Fruit fly (Drosophila melanogaster) whole organism, embryonic: Measurements from ENCODE around the gene CG31100.

Experiments used
- Asciz ChIP-seq: fragments of 200-800 bp; sonication (Bioruptor generic); optimal IDR thresholded peaks from 2 replicates; lab custom pipeline; 2017; ENCODE audit warnings: missing biosample characterization, mild to moderate bottlenecking, missing genetic modification characterization, missing genetic modification reagents
- Awh ChIP-seq: fragments of 200-800 bp; sonication (Bioruptor generic); IDR thresholded peaks from 2 replicates; pipeline ENCODE4, ENCODE4 v1.3.6; 2022; ENCODE audit warnings: missing biosample characterization, missing genetic modification characterization
- BEAF-32 ChIP-seq: fragments of 200-800 bp; sonication (Bioruptor generic); optimal IDR thresholded peaks from 3 replicates; lab custom pipeline; 2017; ENCODE audit warnings: missing biosample characterization, missing genetic modification characterization, mild to moderate bottlenecking, moderate library complexity, missing genetic modification reagents
- CG1024 ChIP-seq: fragments of 200-800 bp; sonication (Bioruptor generic); IDR thresholded peaks from 2 replicates; pipeline ENCODE4 v1.3.6; 2022; ENCODE audit warnings: missing biosample characterization, missing genetic modification characterization
- CG10366 ChIP-seq: fragments of 200-800 bp; sonication (Bioruptor generic); IDR thresholded peaks from 2 replicates; pipeline ENCODE4 v1.3.6; 2022; ENCODE audit warnings: missing biosample characterization, missing genetic modification characterization
- CG10565 ChIP-seq: fragments of 200-800 bp; sonication (Bioruptor generic); optimal IDR thresholded peaks from 3 replicates; lab custom pipeline; 2016; ENCODE audit warnings: missing biosample characterization, mild to moderate bottlenecking, missing genetic modification characterization
- CG11504 ChIP-seq: fragments of 200-800 bp; sonication (Bioruptor generic); optimal IDR thresholded peaks from 3 replicates; lab custom pipeline; 2019; ENCODE audit warnings: missing biosample characterization, mild to moderate bottlenecking, missing genetic modification characterization, moderate library complexity
- CG12104 ChIP-seq: fragments of 200-800 bp; sonication (Bioruptor generic); optimal IDR thresholded peaks from 3 replicates; lab custom pipeline; 2016; ENCODE audit warnings: missing biosample characterization, missing genetic modification characterization
- CG12659 ChIP-seq: fragments of 200-800 bp; sonication (Bioruptor generic); optimal IDR thresholded peaks from 3 replicates; lab custom pipeline; 2017; ENCODE audit warnings: mild to moderate bottlenecking, missing biosample characterization, missing genetic modification reagents, missing genetic modification characterization
- CG13287 ChIP-seq: fragments of 200-800 bp; sonication (Bioruptor generic); IDR thresholded peaks from 2 replicates; pipeline ENCODE4 v1.3.6; 2022; ENCODE audit warnings: missing biosample characterization, missing genetic modification characterization; ENCODE audit not compliant: partially characterized antibody
- CG13424 ChIP-seq: fragments of 200-800 bp; sonication (Bioruptor generic); optimal IDR thresholded peaks from 2 replicates; lab custom pipeline; 2019; ENCODE audit warnings: missing biosample characterization, mild to moderate bottlenecking, missing genetic modification characterization, moderate library complexity
- CG16779 ChIP-seq: fragments of 200-800 bp; sonication (Bioruptor generic); IDR thresholded peaks from 2 replicates; pipeline ENCODE4 v1.3.6; 2022; ENCODE audit warnings: missing biosample characterization, missing genetic modification characterization
- CG17186 ChIP-seq: fragments of 200-800 bp; sonication (Bioruptor generic); optimal IDR thresholded peaks from 3 replicates; lab custom pipeline; 2017; ENCODE audit warnings: missing biosample characterization, missing genetic modification reagents, missing genetic modification characterization
- CG17612 ChIP-seq: fragments of 200-800 bp; sonication (Bioruptor generic); IDR thresholded peaks from 2 replicates; pipeline ENCODE4 v1.3.6; 2022; ENCODE audit warnings: missing biosample characterization, missing genetic modification characterization
- CG2116 ChIP-seq: fragments of 200-800 bp; sonication (Bioruptor generic); optimal IDR thresholded peaks from 3 replicates; lab custom pipeline; 2018; ENCODE audit warnings: missing biosample characterization, mild to moderate bottlenecking, missing genetic modification characterization
- CG2889 ChIP-seq: fragments of 200-800 bp; sonication (Bioruptor generic); IDR thresholded peaks from 3 replicates; pipeline ENCODE4 v1.3.6; 2022; ENCODE audit warnings: missing biosample characterization, missing genetic modification characterization
- CG31388 ChIP-seq: fragments of 200-800 bp; sonication (Bioruptor generic); optimal IDR thresholded peaks from 2 replicates; lab custom pipeline; 2016; ENCODE audit warnings: missing biosample characterization, missing genetic modification characterization
- CG32767 ChIP-seq: fragments of 200-800 bp; sonication (Bioruptor generic); IDR thresholded peaks from 2 replicates; pipeline ENCODE4 v1.3.6; 2022; ENCODE audit warnings: missing biosample characterization, missing genetic modification characterization
- CG3847 ChIP-seq: fragments of 200-800 bp; sonication (Bioruptor generic); IDR thresholded peaks from 2 replicates; pipeline ENCODE4 v1.3.6; 2022; ENCODE audit warnings: missing biosample characterization, missing genetic modification characterization
- CG42726 ChIP-seq: fragments of 200-800 bp; sonication (Bioruptor generic); IDR thresholded peaks from 2 replicates; pipeline ENCODE4 v1.3.6; 2022; ENCODE audit warnings: missing biosample characterization, missing genetic modification characterization; ENCODE audit not compliant: partially characterized antibody
- CG4617 ChIP-seq: fragments of 200-800 bp; sonication (Bioruptor generic); optimal IDR thresholded peaks from 3 replicates; lab custom pipeline; 2016; ENCODE audit warnings: missing biosample characterization, missing genetic modification characterization, borderline replicate concordance
- CG6254 ChIP-seq: fragments of 200-800 bp; sonication (Bioruptor generic); optimal IDR thresholded peaks from 3 replicates; lab custom pipeline; 2017; ENCODE audit warnings: mild to moderate bottlenecking, missing biosample characterization, missing genetic modification reagents, missing genetic modification characterization
- CG7357 ChIP-seq: fragments of 200-800 bp; sonication (Bioruptor generic); IDR thresholded peaks from 3 replicates; pipeline ENCODE4 v1.3.6; 2022; ENCODE audit warnings: missing biosample characterization, missing genetic modification characterization
- CG7372 ChIP-seq: fragments of 200-800 bp; sonication (Bioruptor generic); IDR thresholded peaks from 2 replicates; pipeline ENCODE4 v1.3.6; 2022; ENCODE audit warnings: missing biosample characterization, missing genetic modification characterization
- CG9727 ChIP-seq: fragments of 200-800 bp; sonication (Bioruptor generic); optimal IDR thresholded peaks from 3 replicates; lab custom pipeline; 2017; ENCODE audit warnings: missing biosample characterization, mild to moderate bottlenecking, missing genetic modification characterization
- Fer2 ChIP-seq: fragments of 200-800 bp; sonication (Bioruptor generic); optimal IDR thresholded peaks from 2 replicates; lab custom pipeline; 2018; ENCODE audit warnings: missing biosample characterization, mild to moderate bottlenecking, missing genetic modification characterization, moderate library complexity
- H2.0 ChIP-seq: fragments of 200-800 bp; sonication (Bioruptor generic); IDR thresholded peaks from 2 replicates; pipeline ENCODE4 v1.3.6; 2022; ENCODE audit warnings: missing biosample characterization, missing genetic modification characterization
- Hr78 ChIP-seq, 2 experiments: fragments of 200-800 bp in 1 of 2; fragments of >200 bp in 1 of 2; sonication (Bioruptor generic) in 1 of 2; optimal IDR thresholded peaks; 2 replicates each; lab custom pipeline; 2017 to 2019; ENCODE audit warnings: missing biosample characterization in 2 of 2, missing genetic modification characterization in 2 of 2, mild to moderate bottlenecking in 1 of 2, moderate library complexity in 1 of 2
- MESR4 ChIP-seq: fragments of 200-800 bp; sonication (Bioruptor generic); optimal IDR thresholded peaks from 2 replicates; lab custom pipeline; 2018; ENCODE audit warnings: missing biosample characterization, mild to moderate bottlenecking, missing genetic modification characterization, moderate library complexity
- Nf-YB ChIP-seq: fragments of 200-800 bp; sonication (Bioruptor generic); optimal IDR thresholded peaks from 3 replicates; lab custom pipeline; 2019; ENCODE audit warnings: missing biosample characterization, mild to moderate bottlenecking, missing genetic modification characterization, moderate library complexity
- PHDP ChIP-seq: fragments of 200-800 bp; sonication (Bioruptor generic); optimal IDR thresholded peaks from 3 replicates; lab custom pipeline; 2018; ENCODE audit warnings: missing biosample characterization, mild to moderate bottlenecking, missing genetic modification characterization, moderate library complexity
- Spps ChIP-seq: fragments of 200-800 bp; sonication (Bioruptor generic); optimal IDR thresholded peaks from 2 replicates; lab custom pipeline; 2018; ENCODE audit warnings: missing biosample characterization, mild to moderate bottlenecking, missing genetic modification characterization
- YL-1 ChIP-seq: fragments of 200-800 bp; sonication (Bioruptor generic); optimal IDR thresholded peaks from 3 replicates; lab custom pipeline; 2017; ENCODE audit warnings: missing biosample characterization, mild to moderate bottlenecking, missing genetic modification characterization
- chinmo ChIP-seq: fragments of 200-800 bp; sonication (Bioruptor generic); IDR thresholded peaks from 4 replicates; pipeline ENCODE4 v1.3.6; 2022; ENCODE audit warnings: missing biosample characterization, missing genetic modification characterization; ENCODE audit not compliant: partially characterized antibody
- danr ChIP-seq: fragments of 200-800 bp; sonication (Bioruptor generic); IDR thresholded peaks from 2 replicates; pipeline ENCODE4 v1.3.6; 2022; ENCODE audit warnings: missing biosample characterization, missing genetic modification characterization
- dmrt11E ChIP-seq: fragments of 200-800 bp; sonication (Bioruptor generic); optimal IDR thresholded peaks from 3 replicates; lab custom pipeline; 2018; ENCODE audit warnings: missing biosample characterization, mild to moderate bottlenecking, missing genetic modification characterization, moderate library complexity
- dmrt99B ChIP-seq: fragments of 200-800 bp; sonication (Bioruptor generic); optimal IDR thresholded peaks from 2 replicates; lab custom pipeline; 2018; ENCODE audit warnings: missing biosample characterization, mild to moderate bottlenecking, missing genetic modification characterization, moderate library complexity
- grau ChIP-seq: fragments of 200-800 bp; optimal IDR thresholded peaks from 3 replicates; lab custom pipeline; 2019; ENCODE audit warnings: missing biosample characterization, mild to moderate bottlenecking, missing genetic modification characterization, moderate library complexity
- hb ChIP-seq: fragments of 200-800 bp; sonication (Bioruptor generic); IDR thresholded peaks from 3 replicates; pipeline ENCODE4 v1.3.6; 2022; ENCODE audit warnings: missing biosample characterization, missing genetic modification characterization; ENCODE audit not compliant: partially characterized antibody
- ken ChIP-seq: fragments of 200-800 bp; sonication (Bioruptor generic); IDR thresholded peaks from 3 replicates; pipeline ENCODE4 v1.3.6; 2022; ENCODE audit warnings: missing biosample characterization, missing genetic modification characterization
- mld ChIP-seq: fragments of 200-800 bp; sonication (Bioruptor generic); IDR thresholded peaks from 3 replicates; pipeline ENCODE4 v1.3.6; 2022; ENCODE audit warnings: missing biosample characterization, missing genetic modification characterization; ENCODE audit not compliant: partially characterized antibody
- nmo ChIP-seq: fragments of 200-800 bp; sonication (Bioruptor generic); optimal IDR thresholded peaks from 2 replicates; lab custom pipeline; 2018; ENCODE audit warnings: missing biosample characterization, mild to moderate bottlenecking, missing genetic modification characterization, moderate library complexity
- nom ChIP-seq: fragments of 200-800 bp; sonication (Bioruptor generic); optimal IDR thresholded peaks from 2 replicates; lab custom pipeline; 2017; ENCODE audit warnings: missing biosample characterization, missing genetic modification characterization, mild to moderate bottlenecking, moderate library complexity, missing genetic modification reagents
- org-1 ChIP-seq: fragments of 200-800 bp; sonication (Bioruptor generic); optimal IDR thresholded peaks from 2 replicates; lab custom pipeline; 2017; ENCODE audit warnings: missing biosample characterization, missing genetic modification characterization
- pzg ChIP-seq: fragments of 200-800 bp; sonication (Bioruptor generic); optimal IDR thresholded peaks from 3 replicates; lab custom pipeline; 2018; ENCODE audit warnings: missing biosample characterization, mild to moderate bottlenecking, missing genetic modification characterization, moderate library complexity
- sens ChIP-seq: fragments of 200-800 bp; sonication (Bioruptor generic); peaks from one replicate; lab custom pipeline; 2016; ENCODE audit warnings: missing biosample characterization, missing genetic modification characterization
- slou ChIP-seq: fragments of 200-800 bp; sonication (Bioruptor generic); optimal IDR thresholded peaks from 3 replicates; lab custom pipeline; 2016; ENCODE audit warnings: missing biosample characterization, missing genetic modification characterization
- yki ChIP-seq: fragments of >200 bp; optimal IDR thresholded peaks from 3 replicates; lab custom pipeline; 2018
- zf30C ChIP-seq: fragments of 200-800 bp; sonication (Bioruptor generic); optimal IDR thresholded peaks from 3 replicates; lab custom pipeline; 2018; ENCODE audit warnings: missing biosample characterization, mild to moderate bottlenecking, missing genetic modification characterization

Gene CG31100

dm6 chr3R:9016869-9017268 lies 13.4 kb upstream of the CG31100 start:
- TF ChIP-seq CG6254 (GFP tag; lab: Kevin White, UChicago) (no peak), hb (GFP tag; lab: Robert Waterston, UW) (no peak), CG7357 (GFP tag; lab: Robert Waterston, UW) (no peak), CG3847 (GFP tag; lab: Robert Waterston, UW) (no peak), CG12659 (GFP tag; lab: Kevin White, UChicago) (no peak), org-1 (GFP tag; lab: Kevin White, UChicago) (no peak), CG9727 (no peak), PHDP (no peak), CG42726 (GFP tag; lab: Robert Waterston, UW) (no peak), Awh (GFP tag; lab: Robert Waterston, UW) (no peak), zf30C (GFP tag; lab: Kevin White, UChicago) (no peak), CG11504 (tag; lab: Kevin White, UChicago) (no peak), dmrt11E (tag; lab: Kevin White, UChicago) (no peak), Spps (tag; lab: Kevin White, UChicago) (no peak), nom (GFP tag; lab: Kevin White, UChicago) (no peak)

- peak; percentile 32 for TF ChIP-seq BEAF-32
- no peak for TF ChIP-seq CG16779 (GFP tag; lab: Robert Waterston, UW)
- peak; percentile 74 for TF ChIP-seq CG4617 (GFP tag; lab: Kevin White, UChicago)
- TF ChIP-seq H2.0 (GFP tag; lab: Robert Waterston, UW) = no peak
- TF ChIP-seq pzg = peak; percentile 36
- TF ChIP-seq CG17186 (GFP tag; lab: Kevin White, UChicago) = peak; percentile 4
- peak; percentile 13 for TF ChIP-seq CG12659 (GFP tag; lab: Kevin White, UChicago)
- no peak for TF ChIP-seq Fer2 (tag; lab: Kevin White, UChicago)
- no peak for TF ChIP-seq yki (lab: Kevin White, UChicago)
- no peak for TF ChIP-seq CG13287
- TF ChIP-seq grau (tag; lab: Kevin White, UChicago) = no peak
- TF ChIP-seq CG2116 = peak; percentile 18
- no peak for TF ChIP-seq Nf-YB (GFP tag; lab: Kevin White, UChicago)
- TF ChIP-seq danr (GFP tag; lab: Robert Waterston, UW) = no peak
- no peak for TF ChIP-seq dmrt99B (tag; lab: Kevin White, UChicago)
- TF ChIP-seq CG7372 = no peak
- TF ChIP-seq CG10565 (GFP tag; lab: Kevin White, UChicago) = no peak
- no peak for TF ChIP-seq chinmo (GFP tag; lab: Robert Waterston, UW)
- TF ChIP-seq CG12104 = no peak
- peak in 1 of 2 experiments; percentile 12 for TF ChIP-seq Hr78 (GFP tag; optimal IDR thresholded peaks at IDR 0.05; lab: Kevin White, UChicago)
- TF ChIP-seq CG2889 (GFP tag; lab: Robert Waterston, UW) = no peak
- TF ChIP-seq CG31388 = no peak
- TF ChIP-seq slou = no peak
- no peak for TF ChIP-seq Asciz (GFP tag; lab: Kevin White, UChicago)
- peak; percentile 17 for TF ChIP-seq nmo (GFP tag; lab: Kevin White, UChicago)
- no peak for TF ChIP-seq ken (GFP tag; lab: Robert Waterston, UW)
- TF ChIP-seq MESR4 (GFP tag; lab: Kevin White, UChicago) = peak; percentile 49
- TF ChIP-seq CG13424 (tag; lab: Kevin White, UChicago) = no peak
- TF ChIP-seq CG1024 (GFP tag; lab: Robert Waterston, UW) = no peak
- TF ChIP-seq sens = peak; percentile 57
- peak; percentile 22 for TF ChIP-seq YL-1 (GFP tag; lab: Kevin White, UChicago)
- no peak for TF ChIP-seq CG32767 (GFP tag; lab: Robert Waterston, UW)
- TF ChIP-seq CG10366 (GFP tag; lab: Robert Waterston, UW) = no peak
- TF ChIP-seq CG17612 (GFP tag; lab: Robert Waterston, UW) = no peak
- TF ChIP-seq mld = no peak
Measured at dm6 chr3R:9014859-9015466, 11.5 kb upstream of the CG31100 start, which contains the start of the genes Kcmf1, Sf3b5 and CG11986. Kcmf1 (minus strand) TSS chr3R:9014909. Sf3b5 (minus strand) TSS chr3R:9015341. CG11986 (plus strand) TSS chr3R:9015446.
